Fruit fly (Drosophila melanogaster): ENCODE results near the gene dmGlut.
A peak's percentile ranks its signal among the peaks of the same experiment; 100 is the strongest.

Gene dmGlut

DNA sequence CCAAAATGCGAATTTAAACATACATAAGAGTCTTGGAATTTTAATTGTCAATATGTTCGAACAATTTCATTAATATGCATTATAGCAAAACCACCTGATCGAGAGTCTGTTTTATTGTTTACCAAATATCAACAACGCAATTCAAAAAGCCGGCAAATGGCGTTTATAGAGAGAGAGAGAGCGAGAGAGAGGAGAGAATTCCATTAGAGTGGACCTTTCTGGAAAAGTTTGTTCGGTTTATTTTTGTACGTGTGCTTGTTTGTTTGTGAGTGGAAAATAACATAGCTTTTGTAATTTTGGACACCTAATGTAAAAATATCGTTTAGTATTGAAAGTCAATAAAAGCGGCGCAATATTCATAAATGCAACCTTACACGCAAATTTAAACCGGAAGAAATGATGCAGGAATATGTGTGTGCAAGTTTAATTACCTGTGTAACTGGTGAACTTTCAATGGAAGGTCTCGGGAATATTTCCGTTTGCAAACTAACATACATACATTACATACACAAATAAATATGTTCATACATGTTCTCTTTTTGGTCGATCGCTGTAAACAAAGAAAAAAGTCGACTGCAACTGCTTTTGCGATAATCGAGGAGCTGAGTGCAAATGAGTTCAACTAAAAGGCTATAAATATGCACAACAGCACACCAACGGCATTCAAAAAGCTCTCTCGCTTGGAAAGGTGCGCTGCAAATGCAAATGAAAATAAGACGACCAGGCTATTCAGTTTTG lies 17.5 kb downstream of the dmGlut start, which contains the start of gene CG6785 (continued):
- TF ChIP-seq achi (GFP tag; optimal IDR thresholded peaks at IDR 0.05), result peak; percentile 81
- peak; percentile 62 for TF ChIP-seq Gug (GFP tag; IDR thresholded peaks at IDR 0.05)
- TF ChIP-seq Eip93F (GFP tag; optimal IDR thresholded peaks at IDR 0.05), result peak; percentile 87
- peak; percentile 63 for TF ChIP-seq cyc (GFP tag; optimal IDR thresholded peaks at IDR 0.05)
- peak; percentile 58 to 59 for TF ChIP-seq salr (GFP tag; optimal IDR thresholded peaks at IDR 0.05)
- peak; percentile 60 for TF ChIP-seq spab (GFP tag; optimal IDR thresholded peaks at IDR 0.05)
- TF ChIP-seq net (GFP tag; optimal IDR thresholded peaks at IDR 0.05), result peak; percentile 86
- TF ChIP-seq eg (GFP tag; IDR thresholded peaks at IDR 0.05), result peak; percentile 87; the same call in 2 of the 3 replicates
- TF ChIP-seq dsx (GFP tag; optimal IDR thresholded peaks at IDR 0.05; ENCODE audit: poor library complexity, severe bottlenecking), result peak; percentile 47
- TF ChIP-seq fd59A (GFP tag; optimal IDR thresholded peaks at IDR 0.05), result peak; percentile 58
- peak; percentile 78 for TF ChIP-seq Lpt (GFP tag; optimal IDR thresholded peaks at IDR 0.05)
- TF ChIP-seq Smox (GFP tag; optimal IDR thresholded peaks at IDR 0.05), result no peak
- peak; percentile 67 for TF ChIP-seq Ets96B (tag; optimal IDR thresholded peaks at IDR 0.05)
- peak; percentile 88 for TF ChIP-seq CG6276 (GFP tag; optimal IDR thresholded peaks at IDR 0.05)
- peak; percentile 86 for TF ChIP-seq vri (GFP tag; optimal IDR thresholded peaks at IDR 0.05)
- TF ChIP-seq Eip75B (GFP tag; optimal IDR thresholded peaks at IDR 0.05), result peak; percentile 83
- peak; percentile 70 for TF ChIP-seq Hr39 (GFP tag; optimal IDR thresholded peaks at IDR 0.05)
- TF ChIP-seq CG11762 (GFP tag; optimal IDR thresholded peaks at IDR 0.05; ENCODE audit: insufficient read depth), result peak; percentile 74
- peak; percentile 67 for TF ChIP-seq dac (GFP tag; optimal IDR thresholded peaks at IDR 0.05)
- no peak for TF ChIP-seq CG11902 (GFP tag; optimal IDR thresholded peaks at IDR 0.05)
- peak; percentile 82 for TF ChIP-seq CG1621 (tag; optimal IDR thresholded peaks at IDR 0.05)
- peak; percentile 37 for TF ChIP-seq Sox15 (GFP tag; optimal IDR thresholded peaks at IDR 0.05)
- TF ChIP-seq Hr4 (GFP tag; optimal IDR thresholded peaks at IDR 0.05), result peak; percentile 79
- TF ChIP-seq Sox102F (GFP tag; optimal IDR thresholded peaks at IDR 0.05), result peak; percentile 88
- TF ChIP-seq CG9139 (GFP tag; optimal IDR thresholded peaks at IDR 0.05), result peak; percentile 46
- peak; percentile 86 for TF ChIP-seq CG16779 (tag; optimal IDR thresholded peaks at IDR 0.05)
- TF ChIP-seq CG8119 (GFP tag; IDR thresholded peaks at IDR 0.05), result peak; percentile 91; the same call in 2 of the 3 replicates
- peak; percentile 26 for TF ChIP-seq Blimp-1 (GFP tag; optimal IDR thresholded peaks at IDR 0.05)
- no peak for TF ChIP-seq Hr38 (GFP tag; optimal IDR thresholded peaks at IDR 0.05)
- TF ChIP-seq CG7368 (GFP tag; optimal IDR thresholded peaks at IDR 0.05), result peak; percentile 83
- TF ChIP-seq CG15336 (GFP tag; IDR thresholded peaks at IDR 0.05), result peak; percentile 93
- TF ChIP-seq CG6163 (GFP tag; IDR thresholded peaks at IDR 0.05), result peak; percentile 77
- peak; percentile 26 for TF ChIP-seq fd85E (GFP tag; optimal IDR thresholded peaks at IDR 0.05)
- TF ChIP-seq CG11294 (GFP tag; IDR thresholded peaks at IDR 0.05), result peak; percentile 70
- peak; percentile 86 for TF ChIP-seq Met (GFP tag; optimal IDR thresholded peaks at IDR 0.05)
- TF ChIP-seq CG32006 (GFP tag; optimal IDR thresholded peaks at IDR 0.05), result peak; percentile 80
- peak; percentile 81 for TF ChIP-seq OdsH (GFP tag; optimal IDR thresholded peaks at IDR 0.05)
- TF ChIP-seq acj6 (GFP tag; optimal IDR thresholded peaks at IDR 0.05), result peak; percentile 80
- TF ChIP-seq CG10669 (GFP tag; optimal IDR thresholded peaks at IDR 0.05), result peak; percentile 76
- TF ChIP-seq Sox14 (GFP tag; optimal IDR thresholded peaks at IDR 0.05), result peak; percentile 85
- TF ChIP-seq fkh (GFP tag; optimal IDR thresholded peaks at IDR 0.05), result peak; percentile 96

- TF ChIP-seq fd59A (GFP tag; optimal IDR thresholded peaks at IDR 0.05), result no peak
- TF ChIP-seq CG7368 (GFP tag; optimal IDR thresholded peaks at IDR 0.05), result no peak
- TF ChIP-seq CG31627 (GFP tag; optimal IDR thresholded peaks at IDR 0.05), result no peak
- no peak for TF ChIP-seq fd85E (GFP tag; optimal IDR thresholded peaks at IDR 0.05)
- TF ChIP-seq CG32006 (GFP tag; optimal IDR thresholded peaks at IDR 0.05), result no peak
- no peak for TF ChIP-seq Hr38 (GFP tag; optimal IDR thresholded peaks at IDR 0.05)
- no peak for TF ChIP-seq CG10669 (GFP tag; optimal IDR thresholded peaks at IDR 0.05)
- TF ChIP-seq CG4318 (GFP tag; optimal IDR thresholded peaks at IDR 0.05), result no peak
- TF ChIP-seq Eip78C (GFP tag), result no peak
- no peak for TF ChIP-seq CG8119 (GFP tag; IDR thresholded peaks at IDR 0.05)
- no peak for TF ChIP-seq CG6163 (GFP tag; IDR thresholded peaks at IDR 0.05)
- TF ChIP-seq cyc (GFP tag; optimal IDR thresholded peaks at IDR 0.05), result no peak
- no peak for TF ChIP-seq CG1621 (tag; optimal IDR thresholded peaks at IDR 0.05)
These were observed 18.3 kb downstream of the dmGlut start for dm6 chr2L:12045578-12045940.
